Worm (Caenorhabditis elegans) whole organism, L4 larva: Measurements from ENCODE around the gene col-101.

ENCODE experiments used
- daf-12 ChIP-seq: fragments of 150-350 bp; optimal IDR thresholded peaks from 2 replicates; lab custom pipeline; 2014; ENCODE audit warnings: missing biosample characterization, missing genetic modification reagents, missing genetic modification characterization
- daf-8 ChIP-seq: fragments of 200-800 bp; sonication (Bioruptor generic); IDR thresholded peaks from 2 replicates; pipeline ENCODE4 v1.3.6; 2022; ENCODE audit warnings: missing genetic modification characterization, missing compliant biosample characterization
- fkh-10 ChIP-seq: fragments of 150-350 bp; optimal IDR thresholded peaks from 2 replicates; lab custom pipeline; 2014; ENCODE audit warnings: missing biosample characterization, missing genetic modification reagents, missing genetic modification characterization
- mep-1 ChIP-seq: fragments of 150-350 bp; sonication (generic microtip); optimal IDR thresholded peaks from 3 replicates; lab custom pipeline; 2014; ENCODE audit warnings: missing biosample characterization, missing genetic modification characterization
- skn-1 ChIP-seq: fragments of 150-350 bp; optimal IDR thresholded peaks from 2 replicates; lab custom pipeline; 2014; ENCODE audit warnings: missing biosample characterization, missing genetic modification characterization
- zip-11 ChIP-seq: fragments of 200-800 bp; sonication (Bioruptor generic); IDR thresholded peaks from 2 replicates; pipeline ENCODE4 v1.3.6; 2022; ENCODE audit warnings: missing genetic modification characterization, missing compliant biosample characterization
- ztf-11 ChIP-seq: fragments of 150-350 bp; optimal IDR thresholded peaks from 2 replicates; lab custom pipeline; 2014; ENCODE audit warnings: missing biosample characterization, missing genetic modification characterization

DNA sequence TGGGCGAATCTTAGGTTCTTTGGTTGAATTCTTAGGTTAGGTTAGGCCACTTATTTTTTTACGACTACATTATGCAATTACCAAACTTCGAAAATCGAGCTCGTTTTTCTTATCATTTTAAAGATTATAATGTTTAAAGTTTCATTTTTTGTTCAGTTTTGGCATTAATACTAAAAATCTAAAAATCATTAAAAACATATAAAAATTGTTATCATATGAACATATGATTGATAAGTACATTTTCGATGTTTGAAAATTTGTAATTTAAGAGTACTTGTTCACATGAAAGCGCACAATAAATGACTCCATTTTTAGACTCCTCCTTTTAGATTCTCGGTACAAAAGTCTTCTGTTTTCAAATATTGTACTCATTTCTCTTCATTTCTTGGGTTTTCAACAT lies 21.7 kb downstream of the col-101 start:
- TF ChIP-seq daf-8 (no peak), ztf-11 (tag; lab: Kevin White, UChicago) (no peak), daf-12 (tag; lab: Kevin White, UChicago) (no peak), mep-1 (tag; lab: Kevin White, UChicago) (no peak), zip-11 (GFP tag; lab: Robert Waterston, UW) (no peak), skn-1 (tag; lab: Kevin White, UChicago) (no peak), fkh-10 (no peak)
